Fruit fly (Drosophila melanogaster) whole organism, prepupa: ENCODE results near the gene HINT1.

Experiments
- Blimp-1 ChIP-seq: fragments of 200-800 bp; sonication (Bioruptor generic); optimal IDR thresholded peaks from 3 replicates; lab custom pipeline; 2017; ENCODE audit warnings: missing biosample characterization, missing genetic modification characterization, mild to moderate bottlenecking, moderate library complexity, missing genetic modification reagents
- CG10669 ChIP-seq: fragments of 200-800 bp; sonication (Bioruptor generic); optimal IDR thresholded peaks from 3 replicates; lab custom pipeline; 2018; ENCODE audit warnings: missing biosample characterization, mild to moderate bottlenecking, missing genetic modification characterization, moderate library complexity
- CG11762 ChIP-seq: fragments of 200-800 bp; sonication (Bioruptor generic); optimal IDR thresholded peaks from 3 replicates; lab custom pipeline; 2016; ENCODE audit warnings: missing biosample characterization, missing genetic modification characterization; ENCODE audit not compliant: insufficient read depth
- CG15336 ChIP-seq: fragments of 200-800 bp; sonication (Bioruptor generic); IDR thresholded peaks from 2 replicates; pipeline ENCODE4 v1.3.6; 2022; ENCODE audit warnings: missing biosample characterization, missing genetic modification characterization
- CG3032 ChIP-seq: fragments of 200-800 bp; optimal IDR thresholded peaks from 2 replicates; lab custom pipeline; 2019; ENCODE audit warnings: missing biosample characterization, mild to moderate bottlenecking, missing genetic modification characterization, moderate library complexity
- CG31627 ChIP-seq: fragments of 200-800 bp; sonication (Bioruptor generic); optimal IDR thresholded peaks from 3 replicates; lab custom pipeline; 2016; ENCODE audit warnings: missing biosample characterization, missing genetic modification characterization
- CG32006 ChIP-seq: fragments of 200-800 bp; sonication (Bioruptor generic); optimal IDR thresholded peaks from 3 replicates; lab custom pipeline; 2017; ENCODE audit warnings: missing biosample characterization, mild to moderate bottlenecking, missing genetic modification characterization
- CG4318 ChIP-seq: fragments of 200-800 bp; sonication (Bioruptor generic); optimal IDR thresholded peaks from 3 replicates; lab custom pipeline; 2017; ENCODE audit warnings: missing biosample characterization, mild to moderate bottlenecking, missing genetic modification characterization
- CG6163 ChIP-seq: fragments of 200-800 bp; sonication (Bioruptor generic); IDR thresholded peaks from 3 replicates; pipeline ENCODE4 v1.3.6; 2022; ENCODE audit warnings: missing biosample characterization, missing genetic modification characterization
- CG6276 ChIP-seq: fragments of 200-800 bp; sonication (Bioruptor generic); optimal IDR thresholded peaks from 2 replicates; lab custom pipeline; 2017; ENCODE audit warnings: missing biosample characterization, mild to moderate bottlenecking, missing genetic modification characterization
- CG6808 ChIP-seq: fragments of 200-800 bp; sonication (Bioruptor generic); optimal IDR thresholded peaks from 3 replicates; lab custom pipeline; 2017; ENCODE audit warnings: missing biosample characterization, missing genetic modification characterization, mild to moderate bottlenecking, moderate library complexity, missing genetic modification reagents
- CG8119 ChIP-seq: fragments of 200-800 bp; sonication (Bioruptor generic); IDR thresholded peaks from 3 replicates; pipeline ENCODE4 v1.3.6; 2022; ENCODE audit warnings: missing biosample characterization, missing genetic modification characterization
- CG8319 ChIP-seq: fragments of 200-800 bp; sonication (Bioruptor generic); optimal IDR thresholded peaks from 3 replicates; lab custom pipeline; 2016; ENCODE audit warnings: missing biosample characterization, missing genetic modification characterization
- CG9139 ChIP-seq: fragments of 200-800 bp; sonication (Bioruptor generic); optimal IDR thresholded peaks from 3 replicates; lab custom pipeline; 2017; ENCODE audit warnings: missing biosample characterization, mild to moderate bottlenecking, missing genetic modification characterization
- Eip75B ChIP-seq: fragments of 200-800 bp; sonication (Bioruptor generic); optimal IDR thresholded peaks from 3 replicates; lab custom pipeline; 2016; ENCODE audit warnings: missing biosample characterization, missing genetic modification characterization
- Eip78C ChIP-seq: fragments of 200-800 bp; sonication (Bioruptor generic); peaks from one replicate; lab custom pipeline; 2016; ENCODE audit warnings: missing biosample characterization, missing genetic modification characterization
- Ets21C ChIP-seq: fragments of 200-800 bp; sonication (Bioruptor generic); optimal IDR thresholded peaks from 3 replicates; lab custom pipeline; 2016; ENCODE audit warnings: missing biosample characterization, missing genetic modification characterization
- Ets96B ChIP-seq: fragments of 200-800 bp; optimal IDR thresholded peaks from 2 replicates; lab custom pipeline; 2019; ENCODE audit warnings: missing biosample characterization, mild to moderate bottlenecking, missing genetic modification characterization, moderate library complexity
- Gug ChIP-seq: fragments of 200-800 bp; sonication (Bioruptor generic); IDR thresholded peaks from 2 replicates; pipeline ENCODE4 v1.3.6; 2022; ENCODE audit warnings: missing biosample characterization, missing genetic modification characterization
- Hr39 ChIP-seq: fragments of 200-800 bp; sonication (Bioruptor generic); optimal IDR thresholded peaks from 2 replicates; lab custom pipeline; 2016; ENCODE audit warnings: missing biosample characterization, missing genetic modification characterization
- Hr4 ChIP-seq: fragments of 200-800 bp; sonication (Bioruptor generic); optimal IDR thresholded peaks from 3 replicates; lab custom pipeline; 2016; ENCODE audit warnings: missing biosample characterization, missing genetic modification characterization
- Lpt ChIP-seq: fragments of 200-800 bp; sonication (Bioruptor generic); optimal IDR thresholded peaks from 3 replicates; lab custom pipeline; 2016; ENCODE audit warnings: missing biosample characterization, missing genetic modification characterization
- Met ChIP-seq: fragments of 200-800 bp; sonication (Bioruptor generic); optimal IDR thresholded peaks from 3 replicates; lab custom pipeline; 2016; ENCODE audit warnings: missing biosample characterization, missing genetic modification characterization
- OdsH ChIP-seq: fragments of 200-800 bp; sonication (Bioruptor generic); optimal IDR thresholded peaks from 3 replicates; lab custom pipeline; 2016; ENCODE audit warnings: missing biosample characterization, missing genetic modification characterization
- Smox ChIP-seq: fragments of 200-800 bp; sonication (Bioruptor generic); optimal IDR thresholded peaks from 3 replicates; lab custom pipeline; 2016; ENCODE audit warnings: missing biosample characterization, missing genetic modification characterization
- Sox14 ChIP-seq: fragments of 200-800 bp; sonication (Bioruptor generic); optimal IDR thresholded peaks from 3 replicates; lab custom pipeline; 2016; ENCODE audit warnings: missing biosample characterization, missing genetic modification characterization
- Sox15 ChIP-seq: fragments of 200-800 bp; sonication (Bioruptor generic); optimal IDR thresholded peaks from 3 replicates; lab custom pipeline; 2016; ENCODE audit warnings: missing biosample characterization, missing genetic modification characterization
- achi ChIP-seq: fragments of 200-800 bp; sonication (Bioruptor generic); optimal IDR thresholded peaks from 3 replicates; lab custom pipeline; 2016; ENCODE audit warnings: missing biosample characterization, missing genetic modification characterization
- acj6 ChIP-seq: fragments of 200-800 bp; sonication (Bioruptor generic); optimal IDR thresholded peaks from 3 replicates; lab custom pipeline; 2016; ENCODE audit warnings: missing biosample characterization, missing genetic modification characterization
- cyc ChIP-seq: fragments of 200-800 bp; sonication (Bioruptor generic); optimal IDR thresholded peaks from 3 replicates; lab custom pipeline; 2016; ENCODE audit warnings: missing biosample characterization, missing genetic modification characterization
- dsx ChIP-seq: fragments of 200-800 bp; optimal IDR thresholded peaks from 3 replicates; lab custom pipeline; 2019; ENCODE audit warnings: missing biosample characterization, mild to moderate bottlenecking, missing genetic modification characterization, moderate library complexity; ENCODE audit not compliant: poor library complexity, severe bottlenecking
- eg ChIP-seq: fragments of 200-800 bp; sonication (Bioruptor generic); IDR thresholded peaks from 3 replicates; pipeline ENCODE4 v1.3.6; 2022; ENCODE audit warnings: missing biosample characterization, missing genetic modification characterization
- esn ChIP-seq: fragments of 200-800 bp; sonication (Bioruptor generic); optimal IDR thresholded peaks from 2 replicates; lab custom pipeline; 2016; ENCODE audit warnings: missing biosample characterization, mild to moderate bottlenecking, missing genetic modification characterization, moderate library complexity
- fd59A ChIP-seq: fragments of 200-800 bp; sonication (Bioruptor generic); optimal IDR thresholded peaks from 2 replicates; lab custom pipeline; 2017; ENCODE audit warnings: missing biosample characterization, mild to moderate bottlenecking, missing genetic modification characterization, missing genetic modification reagents
- fkh ChIP-seq: fragments of 200-800 bp; sonication (Bioruptor generic); optimal IDR thresholded peaks from 3 replicates; lab custom pipeline; 2017; ENCODE audit warnings: missing biosample characterization, mild to moderate bottlenecking, missing genetic modification characterization, moderate library complexity
- lz ChIP-seq: fragments of 200-800 bp; sonication (Bioruptor generic); optimal IDR thresholded peaks from 3 replicates; lab custom pipeline; 2016; ENCODE audit warnings: missing biosample characterization, missing genetic modification characterization
- pdm3 ChIP-seq: fragments of 200-800 bp; sonication (Bioruptor generic); optimal IDR thresholded peaks from 3 replicates; lab custom pipeline; 2016; ENCODE audit warnings: missing biosample characterization, missing genetic modification characterization
- salr ChIP-seq, 2 experiments: fragments of 200-800 bp; sonication (Bioruptor generic); optimal IDR thresholded peaks; 3 replicates each; lab custom pipeline; 2016 to 2018; ENCODE audit warnings: missing biosample characterization in 2 of 2, missing genetic modification characterization in 2 of 2, mild to moderate bottlenecking in 1 of 2
- spab ChIP-seq: fragments of 200-800 bp; sonication (Bioruptor generic); optimal IDR thresholded peaks from 2 replicates; lab custom pipeline; 2017; ENCODE audit warnings: missing biosample characterization, mild to moderate bottlenecking, missing genetic modification characterization, missing genetic modification reagents
- svp ChIP-seq: fragments of 200-800 bp; sonication (Bioruptor generic); peaks from one replicate; lab custom pipeline; 2016; ENCODE audit warnings: missing biosample characterization, missing genetic modification characterization
- topi ChIP-seq: fragments of 200-800 bp; sonication (Bioruptor generic); optimal IDR thresholded peaks from 3 replicates; lab custom pipeline; 2016; ENCODE audit warnings: missing biosample characterization, missing genetic modification characterization
- vri ChIP-seq: fragments of 200-800 bp; sonication (Bioruptor generic); optimal IDR thresholded peaks from 3 replicates; lab custom pipeline; 2016; ENCODE audit warnings: missing biosample characterization, mild to moderate bottlenecking, missing genetic modification characterization

HINT1 gene

dm6 chr2L:2752460-2753411, 17.2 kb upstream of the HINT1 start, which contains the start of gene Pgk (continued):
- TF ChIP-seq Blimp-1 (GFP tag; lab: Kevin White, UChicago) (no peak), Hr4 (GFP tag; lab: Kevin White, UChicago) (peak; percentile 55), Hr39 (GFP tag; lab: Kevin White, UChicago) (peak; percentile 49), salr (GFP tag; optimal IDR thresholded peaks at IDR 0.05; lab: Kevin White, UChicago) (peak in 1 of 2 experiments; percentile 34), cyc (GFP tag; lab: Kevin White, UChicago) (peak; percentile 40), acj6 (GFP tag; lab: Kevin White, UChicago) (peak; percentile 37), achi (GFP tag; lab: Kevin White, UChicago) (peak; percentile 48), CG8119 (no peak), Sox15 (GFP tag; lab: Kevin White, UChicago) (no peak), CG4318 (GFP tag; lab: Kevin White, UChicago) (peak; percentile 12), CG6808 (GFP tag; lab: Kevin White, UChicago) (peak; percentile 50), pdm3 (GFP tag; lab: Kevin White, UChicago) (peak; percentile 48), CG3032 (tag; lab: Kevin White, UChicago) (peak; percentile 52), CG31627 (GFP tag; lab: Kevin White, UChicago) (peak; percentile 32), Gug (GFP tag; lab: Robert Waterston, UW) (no peak), Met (GFP tag; lab: Kevin White, UChicago) (peak; percentile 72), fd59A (GFP tag; lab: Kevin White, UChicago) (peak; percentile 7), topi (GFP tag; lab: Kevin White, UChicago) (peak; percentile 72), Eip78C (GFP tag; lab: Kevin White, UChicago) (peak; percentile 91), CG6163 (GFP tag; lab: Robert Waterston, UW) (no peak), CG11762 (peak; percentile 47), esn (GFP tag; lab: Kevin White, UChicago) (peak; percentile 74), eg (GFP tag; lab: Robert Waterston, UW) (no peak), Ets21C (peak; percentile 59), fkh (GFP tag; lab: Kevin White, UChicago) (peak; percentile 58)

- peak; percentile 62 for TF ChIP-seq svp (GFP tag; lab: Kevin White, UChicago)
- TF ChIP-seq spab (GFP tag; lab: Kevin White, UChicago) = no peak
- peak; percentile 40 for TF ChIP-seq vri (GFP tag; lab: Kevin White, UChicago)
Observed at dm6 chr2L:2753789-2754436, 16.0 kb upstream of the HINT1 start.

dm6 chr2L:2754437-2755322, 15.3 kb upstream of the HINT1 start:
- TF ChIP-seq CG8319 (GFP tag; lab: Kevin White, UChicago) (peak; percentile 81), CG6808 (GFP tag; lab: Kevin White, UChicago) (peak; percentile 90), Gug (GFP tag; lab: Robert Waterston, UW) (no peak), Lpt (GFP tag; lab: Kevin White, UChicago) (peak; percentile 67), topi (GFP tag; lab: Kevin White, UChicago) (peak; percentile 86), Eip75B (GFP tag; lab: Kevin White, UChicago) (peak; percentile 92), dsx (GFP tag; lab: Kevin White, UChicago) (peak; percentile 77), achi (GFP tag; lab: Kevin White, UChicago) (peak; percentile 89), OdsH (peak; percentile 87), CG9139 (GFP tag; lab: Kevin White, UChicago) (peak; percentile 69), Ets96B (tag; lab: Kevin White, UChicago) (peak; percentile 86), Sox14 (GFP tag; lab: Kevin White, UChicago) (peak; percentile 90), CG32006 (GFP tag; lab: Kevin White, UChicago) (peak; percentile 97), fkh (GFP tag; lab: Kevin White, UChicago) (peak; percentile 95), CG15336 (GFP tag; lab: Robert Waterston, UW) (no peak), lz (GFP tag; lab: Kevin White, UChicago) (peak; percentile 87), Ets21C (peak; percentile 68), CG10669 (peak; percentile 92), fd59A (GFP tag; lab: Kevin White, UChicago) (peak; percentile 84), CG6276 (GFP tag; lab: Kevin White, UChicago) (peak; percentile 95), Smox (GFP tag; lab: Kevin White, UChicago) (peak; percentile 74), Met (GFP tag; lab: Kevin White, UChicago) (peak; percentile 92)
